ENCODE assay signal across 1 fruit fly cellular context in genomic region chr2L:4065182-4065581, dm6.
TF ChIP-seq lines count a peak whose summit lies in the region.

No protein-coding gene starts in this region.

TF ChIP-seq in whole organism, prepupa, 60 proteins besides CTCF, POLR2A, EP300 and RAD21 (continued from another document):
- TF ChIP-seq eg (GFP tag; IDR thresholded peaks at IDR 0.05; lab: Robert Waterston, UW) (peak; percentile 71; the same call in 2 of the 3 replicates), svp (GFP tag; lab: Kevin White, UChicago) (peak; percentile 74), acj6 (GFP tag; optimal IDR thresholded peaks at IDR 0.05; lab: Kevin White, UChicago) (peak; percentile 34), CG15336 (GFP tag; IDR thresholded peaks at IDR 0.05; lab: Robert Waterston, UW) (peak; percentile 78), CG3032 (tag; optimal IDR thresholded peaks at IDR 0.05; lab: Kevin White, UChicago) (peak; percentile 34), CG7368 (GFP tag; optimal IDR thresholded peaks at IDR 0.05; lab: Kevin White, UChicago) (no peak), CG6163 (GFP tag; IDR thresholded peaks at IDR 0.05; lab: Robert Waterston, UW) (peak; percentile 70), CG8319 (GFP tag; optimal IDR thresholded peaks at IDR 0.05; lab: Kevin White, UChicago) (no peak)
